Worm (Caenorhabditis elegans) whole organism, L4/young adult: ENCODE measurements around the gene F57B9.1.
"Not testable (repeated sequence)": the region's sequence is repeated elsewhere in the genome, so short reads cannot be mapped to it uniquely, and the experiment has no call there.

ENCODE experiments used
- W03F9.2 ChIP-seq: fragments of 150-350 bp; optimal IDR thresholded peaks from 2 replicates; lab custom pipeline; 2014; ENCODE audit warnings: missing biosample characterization, missing genetic modification characterization
- dao-5 ChIP-seq: sonication (generic microtip); optimal IDR thresholded peaks from 2 replicates; lab custom pipeline; 2016; ENCODE audit warnings: missing genotype, missing genetic modification characterization, moderate library complexity, missing compliant biosample characterization
- him-1 ChIP-seq: sonication (generic microtip); optimal IDR thresholded peaks from 2 replicates; lab custom pipeline; 2016; ENCODE audit warnings: missing genotype, missing genetic modification reagents, missing genetic modification characterization, missing compliant biosample characterization

DNA sequence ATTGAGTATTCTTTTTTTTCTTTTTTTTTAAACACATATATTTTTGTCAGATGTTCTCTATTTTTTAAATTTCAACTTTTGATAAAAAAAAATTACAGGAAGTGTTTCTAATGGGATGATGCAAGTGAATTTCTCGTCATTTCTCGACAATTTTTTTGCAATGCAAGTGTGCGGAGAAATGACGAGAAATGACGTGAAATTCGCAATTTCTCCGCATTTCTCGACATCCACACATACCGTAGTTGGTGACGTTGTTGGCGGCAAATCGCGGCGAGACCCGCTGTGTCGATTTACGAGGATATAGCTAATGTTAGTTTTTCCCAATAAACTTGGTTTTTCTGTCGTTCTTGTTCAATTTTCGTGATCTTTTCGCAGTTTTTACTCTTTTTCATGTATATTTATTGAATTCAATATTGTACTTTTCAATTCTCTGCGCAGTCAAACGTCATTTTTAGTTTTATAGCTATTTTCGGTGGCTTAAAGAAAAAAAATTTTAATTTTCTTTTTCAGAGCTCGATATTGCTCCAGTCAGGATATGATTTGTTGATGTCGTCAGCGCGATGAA, 20.2 kb downstream of the F57B9.1 start, which contains the start of gene F31E3.6:
- not testable (repeated sequence) for TF ChIP-seq him-1; W03F9.2 (tag; lab: Kevin White, UChicago); dao-5
